Worm (Caenorhabditis elegans) whole organism, late embryonic: ENCODE data around the gene F45F2.10.

Experiments used
- Y22D7AL.16 ChIP-seq: sonication (generic microtip); optimal IDR thresholded peaks from 2 replicates; lab custom pipeline; 2016; ENCODE audit warnings: missing genetic modification characterization, missing compliant biosample characterization
- ceh-48 ChIP-seq: sonication (generic microtip); optimal IDR thresholded peaks from 2 replicates; lab custom pipeline; 2016; ENCODE audit warnings: missing genetic modification characterization, inconsistent platforms, missing compliant biosample characterization
- elt-2 ChIP-seq: sonication (generic microtip); optimal IDR thresholded peaks from 2 replicates; lab custom pipeline; 2016; ENCODE audit warnings: missing genetic modification reagents, missing genetic modification characterization, missing compliant biosample characterization
- nfya-1 ChIP-seq: sonication (generic microtip); optimal IDR thresholded peaks from 2 replicates; lab custom pipeline; 2017; ENCODE audit warnings: missing genetic modification characterization, mild to moderate bottlenecking, missing compliant biosample characterization, antibody characterized with exemption, moderate library complexity
- nhr-11 ChIP-seq: fragments of 150-350 bp; optimal IDR thresholded peaks from 2 replicates; lab custom pipeline; 2014; ENCODE audit warnings: missing biosample characterization, missing genetic modification characterization
- pag-3 ChIP-seq: sonication (generic microtip); optimal IDR thresholded peaks from 2 replicates; lab custom pipeline; 2016; ENCODE audit warnings: missing compliant biosample characterization, missing genetic modification characterization, borderline replicate concordance
- pha-2 ChIP-seq: sonication (generic microtip); optimal IDR thresholded peaks from 2 replicates; lab custom pipeline; 2017; ENCODE audit warnings: mild to moderate bottlenecking, missing genetic modification characterization, missing compliant biosample characterization
- pha-4 ChIP-seq: fragments of 150-350 bp; optimal IDR thresholded peaks from 2 replicates; lab custom pipeline; 2018; ENCODE audit warnings: missing biosample characterization, missing genetic modification reagents, missing genetic modification characterization
- pqm-1 ChIP-seq: sonication (generic microtip); optimal IDR thresholded peaks from 2 replicates; lab custom pipeline; 2016; ENCODE audit warnings: missing genetic modification characterization, missing compliant biosample characterization
- zip-5 ChIP-seq: sonication (generic microtip); optimal IDR thresholded peaks from 2 replicates; lab custom pipeline; 2016; ENCODE audit warnings: missing genetic modification characterization, missing compliant biosample characterization

DNA sequence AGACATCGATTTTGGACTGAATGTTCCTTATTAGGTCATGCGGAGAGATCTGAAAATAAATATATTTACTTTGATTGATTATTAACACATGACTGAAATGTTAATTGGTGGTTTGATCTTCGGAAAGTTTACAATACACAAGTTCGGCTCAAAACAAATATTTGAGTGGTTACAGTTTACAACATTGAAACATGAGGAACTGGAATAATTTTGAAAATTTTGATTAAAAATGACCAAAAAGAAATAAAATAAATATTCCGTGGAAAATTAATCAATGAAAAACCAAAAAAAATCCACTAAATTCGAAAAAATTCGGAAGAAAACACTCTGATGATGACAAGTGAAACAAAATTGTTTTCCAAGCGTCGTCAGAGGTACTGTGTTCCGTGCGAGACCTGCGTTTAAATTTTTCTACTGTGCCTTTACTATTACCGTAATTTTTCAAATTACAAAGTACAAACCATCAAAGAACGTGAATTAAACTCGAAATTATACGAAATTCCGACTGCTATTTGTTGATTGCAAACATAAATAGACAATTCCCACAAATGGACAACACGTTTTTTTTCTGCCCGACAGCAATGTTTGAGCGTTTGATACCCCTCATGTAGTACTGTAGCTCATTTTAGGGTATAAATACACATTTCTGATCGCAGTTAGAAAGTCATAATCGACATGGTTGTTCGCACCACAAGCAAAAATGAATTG is 2.3 kb upstream of the F45F2.10 start, which contains the start of the genes F45F2.11 and otpl-7:
- TF ChIP-seq zip-5 (tag; lab: Kevin White, UChicago) (no peak), pag-3 (tag; lab: Kevin White, UChicago) (no peak), nhr-11 (tag; lab: Kevin White, UChicago) (no peak), pqm-1 (no peak), pha-2 (tag; lab: Kevin White, UChicago) (no peak), nfya-1 (no peak), ceh-48 (tag; lab: Kevin White, UChicago) (no peak), elt-2 (tag; lab: Kevin White, UChicago) (no peak), Y22D7AL.16 (no peak), pha-4 (no peak)
